Worm (Caenorhabditis elegans): ENCODE measurements around the gene ttr-42.

- TF ChIP-seq php-3 (GFP tag; IDR thresholded peaks at IDR 0.05): no peak
- TF ChIP-seq snpc-4 (tag; optimal IDR thresholded peaks at IDR 0.05): no peak
- TF ChIP-seq fos-1 (tag; optimal IDR thresholded peaks at IDR 0.05): no peak
- no peak for TF ChIP-seq lin-13 (GFP tag; optimal IDR thresholded peaks at IDR 0.05)
- TF ChIP-seq zfp-2 (tag; optimal IDR thresholded peaks at IDR 0.05): no peak
- no peak for TF ChIP-seq ama-1 (optimal IDR thresholded peaks at IDR 0.05)
- TF ChIP-seq nhr-28 (tag; optimal IDR thresholded peaks at IDR 0.05): no peak
- no peak for TF ChIP-seq unc-39 (tag; optimal IDR thresholded peaks at IDR 0.05)
- TF ChIP-seq ztf-11 (tag; optimal IDR thresholded peaks at IDR 0.05): no peak
- no peak for TF ChIP-seq ZK546.5 (tag; optimal IDR thresholded peaks at IDR 0.05)
- TF ChIP-seq fkh-10 (GFP tag; optimal IDR thresholded peaks at IDR 0.05): no peak
These were observed at the start of gene ttr-42 for ce11 chrX:2577442-2577841.

All from whole organism, L4 larva.